Worm (Caenorhabditis elegans) whole organism, young adult: ENCODE measurements around the gene col-144.

Experiments used
- B0261.1 ChIP-seq: sonication (generic microtip); optimal IDR thresholded peaks from 2 replicates; lab custom pipeline; 2016; ENCODE audit warnings: mild to moderate bottlenecking, missing genetic modification characterization, moderate library complexity, missing compliant biosample characterization
- C06A6.2 ChIP-seq: fragments of 200-800 bp; sonication (Bioruptor generic); conservative IDR thresholded peaks from 2 replicates; pipeline ENCODE4 v1.3.6; 2022; ENCODE audit warnings: missing genetic modification characterization, missing compliant biosample characterization
- C17E4.6 ChIP-seq: fragments of 200-800 bp; sonication (Bioruptor generic); IDR thresholded peaks from 2 replicates; pipeline ENCODE4 v1.3.6; 2022; ENCODE audit warnings: missing genetic modification reagents, missing genetic modification characterization, missing compliant biosample characterization
- F23B12.7 ChIP-seq: sonication (generic microtip); optimal IDR thresholded peaks from 2 replicates; lab custom pipeline; 2017; ENCODE audit warnings: missing genetic modification characterization, mild to moderate bottlenecking, missing compliant biosample characterization, antibody characterized with exemption, moderate library complexity; ENCODE audit not compliant: insufficient read depth
- F33H1.4 ChIP-seq: fragments of 200-800 bp; sonication (Bioruptor generic); IDR thresholded peaks from 2 replicates; pipeline ENCODE4 v1.3.6; 2022; ENCODE audit warnings: missing genetic modification reagents, missing genetic modification characterization, missing compliant biosample characterization
- F57A8.1 ChIP-seq: fragments of 200-800 bp; sonication (Bioruptor generic); optimal IDR thresholded peaks from 2 replicates; lab custom pipeline; 2018; ENCODE audit warnings: mild to moderate bottlenecking, missing genetic modification characterization, moderate library complexity, missing compliant biosample characterization
- K12H6.12 ChIP-seq: fragments of 200-800 bp; sonication (Bioruptor generic); optimal IDR thresholded peaks from 2 replicates; lab custom pipeline; 2018; ENCODE audit warnings: mild to moderate bottlenecking, missing genetic modification characterization, missing compliant biosample characterization
- ama-1 ChIP-seq, 3 experiments: fragments of 150-350 bp in 1 of 3; sonication (generic microtip) in 2 of 3; optimal IDR thresholded peaks; 2 replicates each; lab custom pipeline; 2014 to 2018; ENCODE audit warnings: missing biosample characterization in 2 of 3, missing genetic modification characterization in 2 of 3, missing genetic modification reagents in 2 of 3
- athp-1 ChIP-seq: sonication (generic microtip); optimal IDR thresholded peaks from 2 replicates; lab custom pipeline; 2017; ENCODE audit warnings: mild to moderate bottlenecking, missing genetic modification characterization, missing compliant biosample characterization
- attf-6 ChIP-seq: fragments of 200-800 bp; sonication (Bioruptor generic); IDR thresholded peaks from 2 replicates; pipeline ENCODE4 v1.3.6; 2022; ENCODE audit warnings: missing genetic modification reagents, missing genetic modification characterization, missing compliant biosample characterization
- bed-1 ChIP-seq: fragments of 200-800 bp; sonication (Bioruptor generic); IDR thresholded peaks from 2 replicates; pipeline ENCODE4 v1.3.6; 2022; ENCODE audit warnings: missing genetic modification reagents, missing genetic modification characterization, missing compliant biosample characterization
- cebp-2 ChIP-seq: fragments of 200-800 bp; sonication (Bioruptor generic); IDR thresholded peaks from 2 replicates; pipeline ENCODE4 v1.3.6; 2022; ENCODE audit warnings: missing genetic modification characterization, missing compliant biosample characterization
- ceh-27 ChIP-seq: fragments of 200-800 bp; sonication (Bioruptor generic); optimal IDR thresholded peaks from 2 replicates; lab custom pipeline; 2018; ENCODE audit warnings: mild to moderate bottlenecking, missing genetic modification characterization, moderate library complexity, missing compliant biosample characterization
- dpff-1 ChIP-seq: sonication (generic microtip); optimal IDR thresholded peaks from 2 replicates; lab custom pipeline; 2017; ENCODE audit warnings: mild to moderate bottlenecking, missing genetic modification characterization, missing compliant biosample characterization
- efl-1 ChIP-seq: fragments of 150-350 bp; optimal IDR thresholded peaks from 2 replicates; lab custom pipeline; 2014; ENCODE audit warnings: missing biosample characterization, missing genetic modification reagents, missing genetic modification characterization
- hmg-1.2 ChIP-seq: fragments of 200-800 bp; sonication (Bioruptor generic); IDR thresholded peaks from 2 replicates; pipeline ENCODE4 v1.3.6; 2022; ENCODE audit warnings: missing genetic modification reagents, missing genetic modification characterization, missing compliant biosample characterization
- lir-1 ChIP-seq: fragments of 200-800 bp; sonication (Bioruptor generic); conservative IDR thresholded peaks from 2 replicates; pipeline ENCODE4 v1.3.6; 2022; ENCODE audit warnings: missing genetic modification reagents, missing genetic modification characterization, missing compliant biosample characterization
- lsl-1 ChIP-seq: fragments of 200-800 bp; sonication (Bioruptor generic); optimal IDR thresholded peaks from 2 replicates; lab custom pipeline; 2018; ENCODE audit warnings: mild to moderate bottlenecking, missing genetic modification characterization, moderate library complexity, missing compliant biosample characterization
- lsy-27 ChIP-seq: sonication (generic microtip); optimal IDR thresholded peaks from 2 replicates; lab custom pipeline; 2017; ENCODE audit warnings: missing genetic modification characterization, mild to moderate bottlenecking, missing compliant biosample characterization, antibody characterized with exemption, missing genotype, borderline replicate concordance; ENCODE audit not compliant: insufficient read depth
- madf-10 ChIP-seq: sonication (generic microtip); optimal IDR thresholded peaks from 2 replicates; lab custom pipeline; 2016; ENCODE audit warnings: mild to moderate bottlenecking, missing genetic modification characterization, missing compliant biosample characterization
- madf-3 ChIP-seq: fragments of 200-800 bp; sonication (Bioruptor generic); IDR thresholded peaks from 2 replicates; pipeline ENCODE4 v1.3.6; 2022; ENCODE audit warnings: missing genetic modification reagents, missing genetic modification characterization, missing compliant biosample characterization
- madf-8 ChIP-seq: fragments of 200-800 bp; sonication (Bioruptor generic); conservative IDR thresholded peaks from 2 replicates; pipeline ENCODE4 v1.3.6; 2022; ENCODE audit warnings: missing genetic modification reagents, missing genetic modification characterization, missing compliant biosample characterization
- mel-28 ChIP-seq: sonication (generic microtip); optimal IDR thresholded peaks from 2 replicates; lab custom pipeline; 2016; ENCODE audit warnings: borderline replicate concordance, mild to moderate bottlenecking, missing genetic modification characterization, missing compliant biosample characterization
- mes-4 ChIP-seq: sonication (generic microtip); optimal IDR thresholded peaks from 2 replicates; lab custom pipeline; 2016; ENCODE audit warnings: missing genotype, missing genetic modification characterization, missing compliant biosample characterization
- nhr-120 ChIP-seq: fragments of 200-800 bp; sonication (Bioruptor generic); IDR thresholded peaks from 2 replicates; pipeline ENCODE4 v1.3.6; 2022; ENCODE audit warnings: missing genetic modification characterization, missing compliant biosample characterization
- nhr-27 ChIP-seq: fragments of 200-800 bp; sonication (Bioruptor generic); optimal IDR thresholded peaks from 2 replicates; lab custom pipeline; 2018; ENCODE audit warnings: mild to moderate bottlenecking, missing genetic modification characterization, moderate library complexity, missing compliant biosample characterization
- rpc-1 ChIP-seq, 2 experiments: fragments of 150-350 bp in 1 of 2; sonication (generic microtip) in 1 of 2; optimal IDR thresholded peaks; 2 replicates each; lab custom pipeline; 2014 to 2018; ENCODE audit warnings: missing biosample characterization in 1 of 2, missing genetic modification characterization in 1 of 2, missing genetic modification reagents in 1 of 2, missing genotype in 1 of 2
- sea-2 ChIP-seq: fragments of 200-800 bp; sonication (Bioruptor generic); IDR thresholded peaks from 2 replicates; pipeline ENCODE4 v1.3.6; 2022; ENCODE audit warnings: missing genetic modification characterization, missing compliant biosample characterization
- tbp1 ChIP-seq: fragments of 200-800 bp; sonication (Bioruptor generic); optimal IDR thresholded peaks from 2 replicates; lab custom pipeline; 2018; ENCODE audit warnings: mild to moderate bottlenecking, missing genetic modification characterization, missing compliant biosample characterization
- unc-62 ChIP-seq: fragments of 150-350 bp; optimal IDR thresholded peaks from 2 replicates; lab custom pipeline; 2014; ENCODE audit warnings: missing biosample characterization, missing genetic modification reagents, missing genetic modification characterization
- zfh-2 ChIP-seq: fragments of 200-800 bp; sonication (Bioruptor generic); conservative IDR thresholded peaks from 2 replicates; pipeline ENCODE4 v1.3.6; 2022; ENCODE audit warnings: missing genetic modification reagents, missing genetic modification characterization, missing compliant biosample characterization
- ztf-22 ChIP-seq: fragments of 200-800 bp; sonication (Bioruptor generic); optimal IDR thresholded peaks from 2 replicates; lab custom pipeline; 2018; ENCODE audit warnings: mild to moderate bottlenecking, missing genetic modification characterization, moderate library complexity, missing compliant biosample characterization
- ztf-26 ChIP-seq: sonication (generic microtip); optimal IDR thresholded peaks from 2 replicates; lab custom pipeline; 2017; ENCODE audit warnings: missing genetic modification characterization, missing compliant biosample characterization
- ztf-28 ChIP-seq: fragments of 200-800 bp; sonication (Bioruptor generic); IDR thresholded peaks from 2 replicates; pipeline ENCODE4 v1.3.6; 2022; ENCODE audit warnings: missing genetic modification reagents, missing genetic modification characterization, missing compliant biosample characterization
- ztf-6 ChIP-seq: fragments of 200-800 bp; sonication (Bioruptor generic); IDR thresholded peaks from 2 replicates; pipeline ENCODE4 v1.3.6; 2022; ENCODE audit warnings: missing genetic modification reagents, missing genetic modification characterization, missing compliant biosample characterization

col-144 gene

DNA sequence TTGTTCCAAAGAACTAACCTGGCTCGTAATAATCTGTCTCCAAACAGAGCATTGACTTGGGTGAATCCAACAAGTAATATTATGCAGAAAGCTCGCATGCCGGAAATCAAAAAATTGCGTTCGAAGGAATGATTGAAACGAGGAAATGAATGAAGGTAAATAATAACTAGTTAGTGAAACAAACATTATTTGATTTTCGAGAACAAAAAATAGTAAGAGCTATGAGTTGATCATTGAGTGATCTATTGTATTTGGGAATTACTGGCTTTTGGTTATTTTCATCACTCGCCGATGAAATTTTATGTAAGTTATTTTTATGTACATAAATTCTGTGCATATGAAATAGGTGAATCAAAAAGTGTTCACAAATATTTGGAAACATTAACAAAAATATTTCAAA is 5.7 kb downstream of the col-144 start, which contains the start of gene B0222.5 (continued):
- TF ChIP-seq athp-1 (no peak), mel-28 (tag; lab: Kevin White, UChicago) (no peak), tbp1 (GFP tag; lab: Kevin White, UChicago) (no peak), B0261.1 (no peak), hmg-1.2 (GFP tag; lab: Robert Waterston, UW) (no peak)

DNA sequence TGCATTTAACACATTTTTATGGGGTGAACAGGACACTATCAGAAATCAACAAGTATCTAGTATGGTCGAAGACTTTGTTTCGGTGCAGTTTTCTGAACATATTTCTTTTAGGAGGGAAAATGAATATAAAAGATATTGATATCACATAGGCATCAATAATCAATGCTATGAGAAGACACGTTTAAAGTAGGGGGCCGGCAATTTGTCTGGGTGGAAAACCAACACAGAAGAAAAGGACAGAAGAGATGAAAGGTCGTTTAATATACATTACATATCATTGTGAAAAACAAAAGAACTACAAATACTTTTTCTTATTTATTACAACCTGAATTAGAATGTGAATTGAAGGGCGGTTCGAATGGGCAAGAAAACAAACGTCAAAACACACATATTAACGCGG is 8.1 kb downstream of the col-144 start:
- no peak for TF ChIP-seq mes-4 (tag; lab: Kevin White, UChicago)
- TF ChIP-seq attf-6 (GFP tag; lab: Robert Waterston, UW): no peak
- TF ChIP-seq cebp-2: no peak
- TF ChIP-seq zfh-2 (GFP tag; lab: Robert Waterston, UW): no peak
- no peak for TF ChIP-seq nhr-120
- no peak for TF ChIP-seq F33H1.4 (GFP tag; lab: Robert Waterston, UW)
- TF ChIP-seq nhr-27 (tag; lab: Kevin White, UChicago): no peak
- no peak for TF ChIP-seq madf-10 (tag; lab: Kevin White, UChicago)
- TF ChIP-seq ztf-6 (GFP tag; lab: Robert Waterston, UW): no peak
- TF ChIP-seq C17E4.6 (GFP tag; lab: Robert Waterston, UW): no peak
- TF ChIP-seq sea-2 (GFP tag; lab: Robert Waterston, UW): no peak
- no peak for TF ChIP-seq lsy-27 (tag; lab: Kevin White, UChicago)
- TF ChIP-seq C06A6.2 (GFP tag; lab: Robert Waterston, UW): no peak
- no peak for TF ChIP-seq bed-1 (GFP tag; lab: Robert Waterston, UW)
- no peak for TF ChIP-seq ztf-26
- no peak for TF ChIP-seq madf-3 (GFP tag; lab: Robert Waterston, UW)
- no peak for TF ChIP-seq unc-62

DNA sequence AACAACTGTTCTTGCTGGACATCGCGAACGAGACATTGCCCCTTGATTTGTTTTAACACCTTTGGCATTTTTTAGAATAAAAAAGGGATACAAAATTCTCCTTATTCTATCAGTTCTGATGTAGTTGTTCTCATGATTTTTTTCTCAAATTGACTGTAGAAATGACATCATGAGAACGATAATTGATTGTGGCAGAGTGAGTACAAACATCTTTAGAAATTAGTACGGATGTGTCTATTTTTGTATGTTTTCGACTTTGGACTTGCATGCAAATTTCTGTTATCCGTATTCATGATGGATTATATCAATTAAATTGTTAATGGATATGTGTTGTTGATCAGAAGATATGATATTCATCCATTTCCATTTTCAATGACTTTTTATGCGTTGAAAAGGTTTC is 12.3 kb downstream of the col-144 start:
- no peak for TF ChIP-seq F23B12.7
- no peak for TF ChIP-seq F57A8.1 (GFP tag; lab: Kevin White, UChicago)
- no peak for TF ChIP-seq madf-8 (GFP tag; lab: Robert Waterston, UW)
- no peak for TF ChIP-seq rpc-1 (optimal IDR thresholded peaks at IDR 0.05; lab: Kevin White, UChicago)
- no peak for TF ChIP-seq rpc-1 (tag; optimal IDR thresholded peaks at IDR 0.05; lab: Kevin White, UChicago)
- no peak for TF ChIP-seq K12H6.12 (tag; lab: Kevin White, UChicago)
- no peak for TF ChIP-seq lsl-1 (GFP tag; lab: Kevin White, UChicago)
- TF ChIP-seq ama-1 (optimal IDR thresholded peaks at IDR 0.05; lab: Kevin White, UChicago): no peak
- TF ChIP-seq ama-1 (GFP tag; optimal IDR thresholded peaks at IDR 0.05; lab: Kevin White, UChicago): no peak
- no peak for TF ChIP-seq dpff-1
- no peak for TF ChIP-seq lir-1 (GFP tag; lab: Robert Waterston, UW)
- no peak for TF ChIP-seq ztf-28 (GFP tag; lab: Robert Waterston, UW)
- no peak for TF ChIP-seq ceh-27 (GFP tag; lab: Kevin White, UChicago)
- TF ChIP-seq efl-1 (GFP tag; lab: Kevin White, UChicago): no peak

DNA sequence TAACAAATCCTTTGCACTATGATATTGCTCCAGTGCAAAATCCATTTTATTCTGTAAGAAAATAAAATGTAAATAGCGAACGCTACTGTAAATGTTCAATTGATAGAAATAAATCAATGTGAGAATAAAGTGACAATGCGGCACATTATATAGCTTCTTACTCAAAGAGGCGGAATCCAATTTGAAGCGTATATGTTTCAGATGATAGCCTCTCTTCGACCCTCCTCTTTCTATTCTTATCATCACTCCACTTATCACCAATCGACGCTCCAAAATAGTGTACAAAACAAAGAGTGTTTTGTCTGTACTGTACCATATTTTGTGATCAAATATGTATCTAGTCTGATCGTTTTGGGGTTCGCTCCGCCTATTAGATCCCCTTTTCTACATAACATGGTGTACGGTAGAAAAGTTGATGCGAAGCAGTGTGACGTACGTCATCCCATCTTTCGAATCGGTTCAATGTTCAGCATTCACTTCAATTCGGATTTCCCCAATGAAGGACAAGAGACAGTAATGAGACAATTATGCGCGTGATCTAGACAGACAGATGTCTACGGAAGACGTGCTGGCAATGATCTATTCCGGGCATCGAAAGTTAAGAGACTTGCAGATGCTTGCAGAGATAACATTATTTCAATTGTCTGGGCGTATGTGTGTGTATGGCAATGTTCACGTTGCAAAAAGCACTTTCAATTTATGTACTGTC is 13.4 kb downstream of the col-144 start, which contains the start of gene spl-2:
Gene spl-2 (minus strand): TSS at position 51 of the 709 bp plus-strand sequence.
- no peak for TF ChIP-seq ztf-22 (GFP tag; lab: Kevin White, UChicago)
- TF ChIP-seq hmg-1.2 (GFP tag; lab: Robert Waterston, UW): peak; percentile 33; the same call in 1 of the 2 replicates
